Worm (Caenorhabditis elegans): ENCODE results near the gene pck-3.

DNA sequence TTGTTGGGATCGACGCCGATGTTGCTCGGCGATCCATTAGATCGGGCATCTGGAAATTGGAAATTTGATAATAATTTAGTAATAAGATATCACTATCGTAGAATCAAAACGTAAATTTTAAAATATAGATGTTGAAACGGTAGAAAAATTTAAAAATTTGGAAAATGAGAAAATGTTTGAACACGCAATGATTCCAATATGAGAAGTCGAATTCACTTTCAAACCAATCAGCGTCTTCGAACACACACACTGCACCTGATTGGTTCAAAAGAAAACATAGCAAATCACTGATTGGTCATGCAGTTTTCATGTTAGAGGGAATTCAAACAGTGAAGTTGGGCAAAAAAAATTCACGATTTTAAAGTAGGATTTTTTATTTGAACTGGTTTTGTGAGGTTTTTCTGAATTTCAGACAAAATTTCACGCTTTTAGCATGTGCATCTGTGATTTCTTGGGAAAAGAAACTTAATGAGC lies 6.9 kb downstream of the pck-3 start, which contains the start of gene H04M03.12:
- TF ChIP-seq fkh-10 (GFP tag; optimal IDR thresholded peaks at IDR 0.05) (no peak), mml-1 (tag; optimal IDR thresholded peaks at IDR 0.05) (no peak)

Measured in whole organism, L3 larva.